Worm (Caenorhabditis elegans) whole organism, L3 larva: ENCODE measurements around the gene sfrp-1.

Experiments
- R02D3.7 ChIP-seq: fragments of 150-350 bp; optimal IDR thresholded peaks from 2 replicates; lab custom pipeline; 2014; ENCODE audit warnings: missing biosample characterization, missing genetic modification characterization
- ZK546.5 ChIP-seq: sonication (generic microtip); optimal IDR thresholded peaks from 2 replicates; lab custom pipeline; 2017; ENCODE audit warnings: missing biosample characterization, missing genetic modification characterization
- aly-2 ChIP-seq: fragments of 150-350 bp; optimal IDR thresholded peaks from 2 replicates; lab custom pipeline; 2014; ENCODE audit warnings: missing biosample characterization, missing genetic modification characterization
- ama-1 ChIP-seq: fragments of 150-350 bp; optimal IDR thresholded peaks from 2 replicates; lab custom pipeline; 2018
- ceh-16 ChIP-seq: sonication (generic microtip); optimal IDR thresholded peaks from 2 replicates; lab custom pipeline; 2017; ENCODE audit warnings: missing biosample characterization, missing genetic modification characterization
- ceh-28 ChIP-seq: fragments of 150-350 bp; optimal IDR thresholded peaks from 2 replicates; lab custom pipeline; 2014; ENCODE audit warnings: missing biosample characterization, missing genetic modification reagents, missing genetic modification characterization
- ceh-82 ChIP-seq: fragments of 150-350 bp; optimal IDR thresholded peaks from 2 replicates; lab custom pipeline; 2014; ENCODE audit warnings: missing biosample characterization, missing genetic modification characterization
- ceh-9 ChIP-seq: sonication (generic microtip); optimal IDR thresholded peaks from 2 replicates; lab custom pipeline; 2018; ENCODE audit warnings: missing biosample characterization, missing genetic modification characterization
- egl-27 ChIP-seq: sonication (generic microtip); optimal IDR thresholded peaks from 4 replicates; lab custom pipeline; 2017; ENCODE audit warnings: missing biosample characterization, missing genetic modification reagents, missing genetic modification characterization
- egl-5 ChIP-seq: fragments of 150-350 bp; optimal IDR thresholded peaks from 2 replicates; lab custom pipeline; 2017; ENCODE audit warnings: missing biosample characterization, missing genetic modification reagents, missing genetic modification characterization, inconsistent platforms
- elt-2 ChIP-seq: sonication (generic microtip); optimal IDR thresholded peaks from 2 replicates; lab custom pipeline; 2016; ENCODE audit warnings: missing genetic modification reagents, mild to moderate bottlenecking, missing genetic modification characterization, missing compliant biosample characterization
- elt-3 ChIP-seq, 3 experiments: fragments of 150-350 bp in 1 of 3; sonication (generic microtip) in 2 of 3; optimal IDR thresholded peaks; 2 replicates in 2 of 3; 4 replicates in 1 of 3; lab custom pipeline; 2014 to 2017; ENCODE audit warnings: missing biosample characterization in 3 of 3, missing genetic modification characterization in 3 of 3
- eor-1 ChIP-seq, 2 experiments: fragments of 150-350 bp; optimal IDR thresholded peaks; 2 replicates each; lab custom pipeline; 2014 to 2018; ENCODE audit warnings: missing biosample characterization in 2 of 2, missing genetic modification characterization in 2 of 2
- fkh-10 ChIP-seq: sonication (generic microtip); optimal IDR thresholded peaks from 2 replicates; lab custom pipeline; 2017; ENCODE audit warnings: missing biosample characterization, missing genetic modification reagents, missing genetic modification characterization
- hmg-11 ChIP-seq: sonication (generic microtip); optimal IDR thresholded peaks from 2 replicates; lab custom pipeline; 2016; ENCODE audit warnings: missing genetic modification characterization, missing compliant biosample characterization
- jun-1 ChIP-seq: fragments of 150-350 bp; optimal IDR thresholded peaks from 2 replicates; lab custom pipeline; 2014; ENCODE audit warnings: missing biosample characterization, missing genetic modification reagents, missing genetic modification characterization
- lin-15B ChIP-seq: fragments of 150-350 bp; optimal IDR thresholded peaks from 2 replicates; lab custom pipeline; 2014; ENCODE audit warnings: missing biosample characterization, missing genetic modification characterization
- lsy-12 ChIP-seq: sonication (generic microtip); optimal IDR thresholded peaks from 2 replicates; lab custom pipeline; 2016; ENCODE audit warnings: mild to moderate bottlenecking, missing genetic modification characterization, missing compliant biosample characterization
- mdl-1 ChIP-seq: fragments of 150-350 bp; optimal IDR thresholded peaks from 2 replicates; lab custom pipeline; 2014; ENCODE audit warnings: missing biosample characterization, missing genetic modification characterization
- mml-1 ChIP-seq: fragments of 150-350 bp; sonication (generic microtip); optimal IDR thresholded peaks from 3 replicates; lab custom pipeline; 2014; ENCODE audit warnings: missing biosample characterization, missing genetic modification characterization
- nfya-1 ChIP-seq: sonication (generic microtip); optimal IDR thresholded peaks from 2 replicates; lab custom pipeline; 2017; ENCODE audit warnings: missing genetic modification characterization, mild to moderate bottlenecking, missing compliant biosample characterization, antibody characterized with exemption, moderate library complexity; ENCODE audit not compliant: insufficient read depth
- nhr-23 ChIP-seq: fragments of 150-350 bp; optimal IDR thresholded peaks from 2 replicates; lab custom pipeline; 2014; ENCODE audit warnings: missing biosample characterization, missing genetic modification reagents, missing genetic modification characterization
- nhr-237 ChIP-seq: fragments of 150-350 bp; optimal IDR thresholded peaks from 2 replicates; lab custom pipeline; 2014; ENCODE audit warnings: missing biosample characterization, missing genetic modification characterization
- nhr-25 ChIP-seq: sonication (generic microtip); optimal IDR thresholded peaks from 2 replicates; lab custom pipeline; 2017; ENCODE audit warnings: missing biosample characterization, missing genetic modification characterization
- nhr-28 ChIP-seq: fragments of 150-350 bp; optimal IDR thresholded peaks from 2 replicates; lab custom pipeline; 2014; ENCODE audit warnings: missing biosample characterization, missing genetic modification characterization
- nhr-43 ChIP-seq: sonication (generic microtip); optimal IDR thresholded peaks from 2 replicates; lab custom pipeline; 2016; ENCODE audit warnings: mild to moderate bottlenecking, missing genetic modification characterization, missing compliant biosample characterization; ENCODE audit not compliant: poor library complexity, severe bottlenecking
- nhr-76 ChIP-seq: fragments of 150-350 bp; sonication (generic microtip); optimal IDR thresholded peaks from 5 replicates; lab custom pipeline; 2014; ENCODE audit warnings: missing biosample characterization, missing genetic modification characterization
- nhr-77 ChIP-seq: fragments of 150-350 bp; optimal IDR thresholded peaks from 2 replicates; lab custom pipeline; 2014; ENCODE audit warnings: missing biosample characterization, missing genetic modification characterization
- pha-4 ChIP-seq: fragments of 150-350 bp; optimal IDR thresholded peaks from 2 replicates; lab custom pipeline; 2014; ENCODE audit warnings: missing biosample characterization, missing genetic modification reagents, missing genetic modification characterization
- pqm-1 ChIP-seq: fragments of 150-350 bp; optimal IDR thresholded peaks from 2 replicates; lab custom pipeline; 2017; ENCODE audit warnings: missing biosample characterization, missing genetic modification characterization, inconsistent platforms
- skn-1 ChIP-seq: fragments of 150-350 bp; optimal IDR thresholded peaks from 2 replicates; lab custom pipeline; 2014; ENCODE audit warnings: missing biosample characterization, missing genetic modification characterization
- tbx-2 ChIP-seq: sonication (generic microtip); optimal IDR thresholded peaks from 2 replicates; lab custom pipeline; 2016; ENCODE audit warnings: mild to moderate bottlenecking, missing genetic modification characterization, missing compliant biosample characterization
- unc-62 ChIP-seq: fragments of 150-350 bp; sonication (generic microtip); optimal IDR thresholded peaks from 4 replicates; lab custom pipeline; 2014; ENCODE audit warnings: missing biosample characterization, missing genetic modification reagents, missing genetic modification characterization
- zag-1 ChIP-seq: fragments of 150-350 bp; optimal IDR thresholded peaks from 2 replicates; lab custom pipeline; 2014; ENCODE audit warnings: missing biosample characterization, missing genetic modification characterization
- ztf-11 ChIP-seq: fragments of 150-350 bp; optimal IDR thresholded peaks from 2 replicates; lab custom pipeline; 2014; ENCODE audit warnings: missing biosample characterization, missing genetic modification characterization
- ztf-4 ChIP-seq: fragments of 150-350 bp; optimal IDR thresholded peaks from 2 replicates; lab custom pipeline; 2014; ENCODE audit warnings: missing biosample characterization, missing genetic modification characterization

Gene sfrp-1

DNA sequence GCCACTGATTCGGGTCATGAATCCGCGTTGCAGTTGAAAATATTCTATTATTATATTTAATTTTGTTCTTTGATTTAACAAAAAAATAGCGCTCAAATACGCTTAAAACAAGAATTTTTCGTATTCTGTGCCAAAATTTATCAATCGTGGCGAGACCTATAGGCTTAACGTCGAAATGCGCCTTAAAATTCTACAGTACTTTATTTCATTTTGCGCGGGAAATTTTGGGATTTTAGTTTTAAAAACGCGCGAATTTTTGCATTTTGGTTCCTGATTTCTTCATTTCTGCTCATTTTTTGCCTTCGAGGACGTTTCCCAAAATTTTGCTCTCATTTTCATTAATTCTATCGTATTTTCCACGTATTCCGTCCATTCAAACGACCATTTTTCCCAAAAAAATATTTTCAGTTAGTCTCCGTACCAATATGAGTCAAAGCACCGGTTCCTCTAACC lies 19.0 kb upstream of the sfrp-1 start, which contains the start of gene puf-11:
TSS of gene puf-11 (plus strand) at position 403 of the 453 bp plus-strand sequence.
- TF ChIP-seq nhr-23 (tag; lab: Kevin White, UChicago) = no peak
- no peak for TF ChIP-seq elt-3 (tag; optimal IDR thresholded peaks at IDR 0.05; lab: Kevin White, UChicago)
- TF ChIP-seq nhr-43 = no peak
- no peak for TF ChIP-seq pha-4 (tag; lab: Kevin White, UChicago)
- TF ChIP-seq ztf-4 (tag; lab: Kevin White, UChicago) = no peak

DNA sequence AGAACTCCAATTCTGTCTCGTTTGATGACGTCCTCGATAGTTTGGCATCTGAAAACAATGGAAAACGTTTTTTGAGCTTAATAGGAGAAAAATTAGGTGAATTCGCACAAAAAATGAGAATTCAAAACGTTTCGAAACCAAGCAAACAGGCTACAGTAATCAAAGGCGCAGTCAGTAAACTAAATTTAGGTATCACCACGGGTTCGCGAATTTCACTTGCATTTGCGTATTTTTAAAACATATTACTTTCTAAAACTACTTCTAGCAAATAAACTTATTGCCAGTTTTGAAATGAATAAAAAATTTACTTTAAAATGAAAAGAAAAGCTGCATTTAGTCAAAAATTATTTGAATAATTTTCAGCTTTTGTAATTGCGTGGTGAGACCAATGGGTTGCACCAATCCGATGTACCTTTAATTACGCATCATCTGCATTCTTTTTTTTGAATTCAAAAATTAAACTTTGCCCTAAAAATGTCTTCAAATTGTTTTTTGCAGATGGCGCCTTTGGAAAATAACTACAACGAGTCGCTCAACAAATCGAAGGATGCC lies 16.9 kb upstream of the sfrp-1 start, which contains the start of the genes Y73B6BL.23 and htp-2:
TSS of gene Y73B6BL.23 (minus strand) at position 51 of the 552 bp plus-strand sequence.
TSS of gene htp-2 (plus strand) at position 492 of the 552 bp plus-strand sequence.
- no peak for TF ChIP-seq ztf-11 (tag; lab: Kevin White, UChicago)

DNA sequence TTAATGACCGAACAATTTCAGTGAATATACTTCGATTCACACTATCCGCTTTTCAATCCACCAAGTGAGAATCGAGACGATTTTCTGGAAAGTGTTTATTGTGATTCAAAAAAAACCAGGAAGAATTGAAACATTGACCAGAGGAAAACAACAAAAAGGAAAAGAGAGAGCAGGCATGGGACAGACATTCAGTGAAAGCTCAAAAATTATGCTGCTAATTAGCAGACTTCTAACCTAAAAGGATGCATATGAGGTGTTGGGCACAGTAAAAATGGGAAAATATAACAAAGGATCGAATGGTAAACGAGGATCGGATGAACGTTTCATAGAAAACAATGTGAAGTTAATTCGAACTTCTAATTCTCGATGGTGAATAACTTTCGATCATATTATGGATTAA lies 15.4 kb upstream of the sfrp-1 start:
- TF ChIP-seq mdl-1 (tag; lab: Kevin White, UChicago) (no peak), ama-1 (lab: Kevin White, UChicago) (no peak), skn-1 (tag; lab: Kevin White, UChicago) (no peak), unc-62 (GFP tag; lab: Kevin White, UChicago) (no peak), elt-2 (tag; lab: Kevin White, UChicago) (no peak), ztf-4 (tag; lab: Kevin White, UChicago) (no peak), ceh-28 (tag; lab: Kevin White, UChicago) (no peak), R02D3.7 (tag; lab: Kevin White, UChicago) (no peak)

ce11 chrIV:6416553-6416952 lies 14.3 kb upstream of the sfrp-1 start, which contains the start of gene Y73B6BL.22:
Y73B6BL.22 (minus strand) TSS chrIV:6416653.
- TF ChIP-seq nhr-77 (tag; lab: Kevin White, UChicago) (no peak), fkh-10 (GFP tag; lab: Kevin White, UChicago) (no peak), nhr-237 (tag; lab: Kevin White, UChicago) (no peak), nhr-23 (tag; lab: Kevin White, UChicago) (no peak), ZK546.5 (tag; lab: Kevin White, UChicago) (no peak), nfya-1 (tag; lab: Kevin White, UChicago) (no peak), mdl-1 (tag; lab: Kevin White, UChicago) (no peak), mml-1 (no peak), egl-27 (no peak), ceh-9 (tag; lab: Kevin White, UChicago) (no peak), hmg-11 (tag; lab: Kevin White, UChicago) (no peak), ztf-4 (tag; lab: Kevin White, UChicago) (no peak), nhr-28 (tag; lab: Kevin White, UChicago) (no peak), tbx-2 (no peak), aly-2 (tag; lab: Kevin White, UChicago) (no peak), zag-1 (no peak), eor-1 (tag; optimal IDR thresholded peaks at IDR 0.05; lab: Kevin White, UChicago) (no peak), pha-4 (tag; lab: Kevin White, UChicago) (no peak), nhr-76 (tag; lab: Kevin White, UChicago) (no peak), jun-1 (tag; lab: Kevin White, UChicago) (no peak)

- TF ChIP-seq ceh-28 (tag; lab: Kevin White, UChicago) (no peak), mml-1 (no peak), nhr-28 (tag; lab: Kevin White, UChicago) (no peak), nhr-43 (no peak), lin-15B (tag; lab: Kevin White, UChicago) (peak; percentile 77), pqm-1 (tag; lab: Kevin White, UChicago) (peak; percentile 25), mdl-1 (tag; lab: Kevin White, UChicago) (no peak), lsy-12 (tag; lab: Kevin White, UChicago) (no peak), hmg-11 (tag; lab: Kevin White, UChicago) (peak; percentile 47), egl-5 (tag; lab: Kevin White, UChicago) (peak; percentile 62), fkh-10 (GFP tag; lab: Kevin White, UChicago) (no peak), R02D3.7 (tag; lab: Kevin White, UChicago) (peak; percentile 99), ceh-82 (tag; lab: Kevin White, UChicago) (no peak), nhr-25 (tag; lab: Kevin White, UChicago) (peak; percentile 11), ceh-16 (tag; lab: Kevin White, UChicago) (no peak), nhr-77 (tag; lab: Kevin White, UChicago) (no peak), nhr-23 (tag; lab: Kevin White, UChicago) (peak; percentile 59)
These were observed 12.9 kb upstream of the sfrp-1 start, which contains the start of gene exos-2 for ce11 chrIV:6415149-6415548. exos-2 (plus strand) TSS chrIV:6415478.
